Worm (Caenorhabditis elegans) whole organism, midembryonic: ENCODE measurements around the gene nhr-172.

ENCODE experiments used
- T22C8.4 ChIP-seq: fragments of 200-800 bp; sonication (Bioruptor generic); IDR thresholded peaks from 2 replicates; pipeline ENCODE4 v1.3.6; 2022; ENCODE audit warnings: missing genetic modification characterization, missing compliant biosample characterization
- cog-1 ChIP-seq: sonication (generic microtip); optimal IDR thresholded peaks from 2 replicates; lab custom pipeline; 2016; ENCODE audit warnings: missing genetic modification characterization, missing compliant biosample characterization
- flt-1 ChIP-seq: fragments of 200-800 bp; sonication (Bioruptor generic); IDR thresholded peaks from 2 replicates; pipeline ENCODE4 v1.3.6; 2022; ENCODE audit warnings: missing genetic modification characterization, missing compliant biosample characterization
- klf-2 ChIP-seq: fragments of 200-800 bp; sonication (Bioruptor generic); conservative IDR thresholded peaks from 2 replicates; pipeline ENCODE4 v1.3.6; 2022; ENCODE audit warnings: missing genetic modification reagents, missing genetic modification characterization, missing compliant biosample characterization
- med-1 ChIP-seq: sonication (generic microtip); optimal IDR thresholded peaks from 2 replicates; lab custom pipeline; 2017; ENCODE audit warnings: missing genetic modification characterization, mild to moderate bottlenecking, missing compliant biosample characterization, antibody characterized with exemption, missing genetic modification reagents; ENCODE audit not compliant: insufficient read depth
- ref-1 ChIP-seq: fragments of 200-800 bp; sonication (Bioruptor generic); conservative IDR thresholded peaks from 2 replicates; pipeline ENCODE4 v1.3.6; 2022; ENCODE audit warnings: missing genetic modification reagents, missing genetic modification characterization, missing compliant biosample characterization
- tab-1 ChIP-seq: fragments of 200-800 bp; sonication (Bioruptor generic); IDR thresholded peaks from 2 replicates; pipeline ENCODE4 v1.3.6; 2022; ENCODE audit warnings: missing genetic modification characterization, missing compliant biosample characterization
- ztf-23 ChIP-seq: fragments of 200-800 bp; sonication (Bioruptor generic); IDR thresholded peaks from 2 replicates; pipeline ENCODE4 v1.3.6; 2022; ENCODE audit warnings: missing genetic modification reagents, missing genetic modification characterization, missing compliant biosample characterization
- ztf-29 ChIP-seq: fragments of 200-800 bp; sonication (Bioruptor generic); IDR thresholded peaks from 2 replicates; pipeline ENCODE4 v1.3.6; 2022; ENCODE audit warnings: missing genetic modification reagents, missing genetic modification characterization, missing compliant biosample characterization

The nhr-172 gene

ce11 chrV:7508566-7509044, at the start of gene nhr-172, which contains the start of gene str-31:
Gene nhr-172, plus strand, starts transcription at chrV:7508994.
Gene str-31, minus strand, starts transcription at chrV:7508666.
- TF ChIP-seq klf-2 (GFP tag; lab: Robert Waterston, UW) (no peak), tab-1 (GFP tag; lab: Robert Waterston, UW) (no peak), ztf-23 (no peak), ref-1 (GFP tag; lab: Robert Waterston, UW) (no peak), T22C8.4 (GFP tag; lab: Robert Waterston, UW) (no peak), med-1 (no peak), cog-1 (tag; lab: Kevin White, UChicago) (no peak), ztf-29 (no peak), flt-1 (GFP tag; lab: Robert Waterston, UW) (no peak)

- TF ChIP-seq med-1 (no peak), cog-1 (tag; lab: Kevin White, UChicago) (no peak), tab-1 (GFP tag; lab: Robert Waterston, UW) (no peak), ztf-29 (no peak), T22C8.4 (GFP tag; lab: Robert Waterston, UW) (no peak), klf-2 (GFP tag; lab: Robert Waterston, UW) (no peak), flt-1 (GFP tag; lab: Robert Waterston, UW) (no peak), ref-1 (GFP tag; lab: Robert Waterston, UW) (no peak), ztf-23 (no peak)
Observed at ce11 chrV:7460898-7461297, 47.9 kb upstream of the nhr-172 start, which contains the start of gene srh-92. Gene srh-92, minus strand, starts transcription at chrV:7460998.

ce11 chrV:7464696-7465095, 44.1 kb upstream of the nhr-172 start, which contains the start of gene srh-89:
Gene srh-89, minus strand, starts transcription at chrV:7464796.
- no peak for TF ChIP-seq tab-1 (GFP tag; lab: Robert Waterston, UW)
- TF ChIP-seq cog-1 (tag; lab: Kevin White, UChicago): no peak

- TF ChIP-seq ztf-29: no peak
- TF ChIP-seq ztf-23: 0 out of 2 replicates have a peak, but pooled peaks have one; percentile 57
- TF ChIP-seq cog-1 (tag; lab: Kevin White, UChicago): peak; percentile 27
Observed at ce11 chrV:7465509-7465908, 43.3 kb upstream of the nhr-172 start, which contains the start of gene F25E5.1. Gene F25E5.1, plus strand, starts transcription at chrV:7465884.

ce11 chrV:7472815-7473214, 36.0 kb upstream of the nhr-172 start, which contains the start of gene str-28:
Gene str-28, minus strand, starts transcription at chrV:7472915.
- no peak for TF ChIP-seq ztf-23
- TF ChIP-seq med-1: no peak
- TF ChIP-seq ztf-29: no peak
- TF ChIP-seq flt-1 (GFP tag; lab: Robert Waterston, UW): no peak

- TF ChIP-seq cog-1 (tag; lab: Kevin White, UChicago) (no peak), ztf-29 (no peak), tab-1 (GFP tag; lab: Robert Waterston, UW) (no peak), T22C8.4 (GFP tag; lab: Robert Waterston, UW) (no peak), ref-1 (GFP tag; lab: Robert Waterston, UW) (no peak), ztf-23 (no peak), med-1 (no peak)
Observed at ce11 chrV:7476766-7477165, 32.0 kb upstream of the nhr-172 start, which contains the start of gene srh-125. Gene srh-125, minus strand, starts transcription at chrV:7476866.

ce11 chrV:7478404-7478803, 30.4 kb upstream of the nhr-172 start, which contains the start of gene str-190:
Gene str-190, minus strand, starts transcription at chrV:7478504.
- TF ChIP-seq cog-1 (tag; lab: Kevin White, UChicago): no peak

ce11 chrV:7480949-7481348, 27.8 kb upstream of the nhr-172 start, which contains the start of gene C18B10.6:
Gene C18B10.6, minus strand, starts transcription at chrV:7481049.
- TF ChIP-seq T22C8.4 (GFP tag; lab: Robert Waterston, UW): no peak
- TF ChIP-seq ztf-29: no peak
- no peak for TF ChIP-seq flt-1 (GFP tag; lab: Robert Waterston, UW)
- TF ChIP-seq med-1: no peak
- no peak for TF ChIP-seq ztf-23
- no peak for TF ChIP-seq tab-1 (GFP tag; lab: Robert Waterston, UW)
- no peak for TF ChIP-seq ref-1 (GFP tag; lab: Robert Waterston, UW)
- TF ChIP-seq klf-2 (GFP tag; lab: Robert Waterston, UW): no peak
- no peak for TF ChIP-seq cog-1 (tag; lab: Kevin White, UChicago)

ce11 chrV:7485000-7485399, 23.8 kb upstream of the nhr-172 start, which contains the start of gene srbc-8:
Gene srbc-8, minus strand, starts transcription at chrV:7485100.
- TF ChIP-seq T22C8.4 (GFP tag; lab: Robert Waterston, UW) (no peak), flt-1 (GFP tag; lab: Robert Waterston, UW) (no peak), ref-1 (GFP tag; lab: Robert Waterston, UW) (no peak), ztf-23 (no peak)

ce11 chrV:7487518-7487917, 21.3 kb upstream of the nhr-172 start, which contains the start of gene srbc-7:
Gene srbc-7, minus strand, starts transcription at chrV:7487618.
- no peak for TF ChIP-seq ref-1 (GFP tag; lab: Robert Waterston, UW)
- no peak for TF ChIP-seq ztf-23
- TF ChIP-seq cog-1 (tag; lab: Kevin White, UChicago): no peak
- TF ChIP-seq klf-2 (GFP tag; lab: Robert Waterston, UW): no peak
- TF ChIP-seq med-1: no peak
- no peak for TF ChIP-seq ztf-29
- TF ChIP-seq T22C8.4 (GFP tag; lab: Robert Waterston, UW): no peak
- TF ChIP-seq tab-1 (GFP tag; lab: Robert Waterston, UW): no peak
- no peak for TF ChIP-seq flt-1 (GFP tag; lab: Robert Waterston, UW)

- TF ChIP-seq tab-1 (GFP tag; lab: Robert Waterston, UW): no peak
- no peak for TF ChIP-seq flt-1 (GFP tag; lab: Robert Waterston, UW)
- TF ChIP-seq ztf-23: no peak
- TF ChIP-seq ref-1 (GFP tag; lab: Robert Waterston, UW): no peak
- no peak for TF ChIP-seq med-1
- TF ChIP-seq ztf-29: no peak
- no peak for TF ChIP-seq cog-1 (tag; lab: Kevin White, UChicago)
- TF ChIP-seq T22C8.4 (GFP tag; lab: Robert Waterston, UW): no peak
- no peak for TF ChIP-seq klf-2 (GFP tag; lab: Robert Waterston, UW)
Observed at ce11 chrV:7490340-7490739, 18.5 kb upstream of the nhr-172 start, which contains the start of gene srbc-9. Gene srbc-9, minus strand, starts transcription at chrV:7490440.
